Worm (Caenorhabditis elegans) whole organism, late embryonic: Measurements from ENCODE around the gene col-155.

Experiments used
- C08G9.2 ChIP-seq: sonication (generic microtip); optimal IDR thresholded peaks from 2 replicates; lab custom pipeline; 2016; ENCODE audit warnings: mild to moderate bottlenecking, missing genetic modification characterization, moderate library complexity, missing compliant biosample characterization
- K09A11.1 ChIP-seq: sonication (generic microtip); optimal IDR thresholded peaks from 2 replicates; lab custom pipeline; 2017; ENCODE audit warnings: antibody characterized with exemption, mild to moderate bottlenecking, missing genetic modification characterization, missing compliant biosample characterization; ENCODE audit not compliant: insufficient read depth
- ama-1 ChIP-seq: fragments of 150-350 bp; optimal IDR thresholded peaks from 2 replicates; lab custom pipeline; 2014
- ceh-14 ChIP-seq: sonication (generic microtip); optimal IDR thresholded peaks from 2 replicates; lab custom pipeline; 2016; ENCODE audit warnings: missing genotype, missing genetic modification characterization, missing compliant biosample characterization
- ceh-19 ChIP-seq: fragments of 200-800 bp; sonication (Bioruptor generic); optimal IDR thresholded peaks from 2 replicates; lab custom pipeline; 2018; ENCODE audit warnings: mild to moderate bottlenecking, missing genetic modification characterization, missing compliant biosample characterization
- ceh-2 ChIP-seq: sonication (generic microtip); optimal IDR thresholded peaks from 2 replicates; lab custom pipeline; 2016; ENCODE audit warnings: missing genotype, missing genetic modification characterization, missing compliant biosample characterization
- ceh-22 ChIP-seq: sonication (generic microtip); optimal IDR thresholded peaks from 2 replicates; lab custom pipeline; 2017; ENCODE audit warnings: missing biosample characterization, missing genetic modification characterization
- ceh-30 ChIP-seq: fragments of 150-350 bp; optimal IDR thresholded peaks from 2 replicates; lab custom pipeline; 2014; ENCODE audit warnings: missing biosample characterization, missing genetic modification characterization
- ceh-31 ChIP-seq: sonication (generic microtip); optimal IDR thresholded peaks from 2 replicates; lab custom pipeline; 2016; ENCODE audit warnings: missing genetic modification characterization, missing compliant biosample characterization
- ceh-34 ChIP-seq: sonication (generic microtip); optimal IDR thresholded peaks from 2 replicates; lab custom pipeline; 2016; ENCODE audit warnings: mild to moderate bottlenecking, missing genetic modification characterization, missing compliant biosample characterization
- ceh-48 ChIP-seq: sonication (generic microtip); optimal IDR thresholded peaks from 2 replicates; lab custom pipeline; 2016; ENCODE audit warnings: missing genetic modification characterization, inconsistent platforms, missing compliant biosample characterization
- ceh-6 ChIP-seq: fragments of 200-800 bp; sonication (Bioruptor generic); optimal IDR thresholded peaks from 2 replicates; lab custom pipeline; 2018; ENCODE audit warnings: mild to moderate bottlenecking, missing genetic modification characterization, missing compliant biosample characterization
- dve-1 ChIP-seq: sonication (generic microtip); optimal IDR thresholded peaks from 2 replicates; lab custom pipeline; 2017; ENCODE audit warnings: antibody characterized with exemption, mild to moderate bottlenecking, missing genetic modification characterization, missing compliant biosample characterization
- elt-4 ChIP-seq: sonication (generic microtip); optimal IDR thresholded peaks from 2 replicates; lab custom pipeline; 2016; ENCODE audit warnings: missing genetic modification characterization, missing compliant biosample characterization
- eyg-1 ChIP-seq: sonication (generic microtip); optimal IDR thresholded peaks from 2 replicates; lab custom pipeline; 2016; ENCODE audit warnings: missing genotype, missing genetic modification characterization, missing compliant biosample characterization
- fkh-10 ChIP-seq: fragments of 150-350 bp; optimal IDR thresholded peaks from 2 replicates; lab custom pipeline; 2014; ENCODE audit warnings: missing biosample characterization, missing genetic modification reagents, missing genetic modification characterization
- gmeb-2 ChIP-seq: sonication (generic microtip); optimal IDR thresholded peaks from 2 replicates; lab custom pipeline; 2016; ENCODE audit warnings: missing genetic modification characterization, inconsistent platforms, missing compliant biosample characterization
- hlh-13 ChIP-seq: fragments of 200-800 bp; sonication (Bioruptor generic); optimal IDR thresholded peaks from 2 replicates; lab custom pipeline; 2018; ENCODE audit warnings: mild to moderate bottlenecking, missing genetic modification characterization, missing compliant biosample characterization
- nhr-11 ChIP-seq: fragments of 150-350 bp; optimal IDR thresholded peaks from 2 replicates; lab custom pipeline; 2014; ENCODE audit warnings: missing biosample characterization, missing genetic modification characterization
- npax-4 ChIP-seq: sonication (generic microtip); optimal IDR thresholded peaks from 2 replicates; lab custom pipeline; 2016; ENCODE audit warnings: missing genetic modification characterization, missing compliant biosample characterization
- odd-2 ChIP-seq: sonication (generic microtip); optimal IDR thresholded peaks from 2 replicates; lab custom pipeline; 2017; ENCODE audit warnings: antibody characterized with exemption, mild to moderate bottlenecking, missing genetic modification characterization, missing compliant biosample characterization
- pag-3 ChIP-seq: sonication (generic microtip); optimal IDR thresholded peaks from 2 replicates; lab custom pipeline; 2016; ENCODE audit warnings: missing compliant biosample characterization, missing genetic modification characterization, borderline replicate concordance
- pqm-1 ChIP-seq: sonication (generic microtip); optimal IDR thresholded peaks from 2 replicates; lab custom pipeline; 2016; ENCODE audit warnings: missing genetic modification characterization, missing compliant biosample characterization
- pros-1 ChIP-seq: fragments of 150-350 bp; optimal IDR thresholded peaks from 2 replicates; lab custom pipeline; 2014; ENCODE audit warnings: missing biosample characterization, missing genetic modification reagents, missing genetic modification characterization
- ref-2 ChIP-seq: sonication (generic microtip); optimal IDR thresholded peaks from 2 replicates; lab custom pipeline; 2016; ENCODE audit warnings: missing genetic modification characterization, missing compliant biosample characterization
- rnt-1 ChIP-seq: sonication (generic microtip); optimal IDR thresholded peaks from 2 replicates; lab custom pipeline; 2016; ENCODE audit warnings: missing genetic modification characterization, missing compliant biosample characterization
- sox-2 ChIP-seq: fragments of 200-800 bp; sonication (Bioruptor generic); IDR thresholded peaks from 2 replicates; pipeline ENCODE4 v1.3.6; 2022; ENCODE audit warnings: missing genetic modification reagents, missing genetic modification characterization, missing compliant biosample characterization
- tbx-2 ChIP-seq: sonication (generic microtip); optimal IDR thresholded peaks from 2 replicates; lab custom pipeline; 2016; ENCODE audit warnings: missing genetic modification characterization, missing compliant biosample characterization
- unc-42 ChIP-seq: sonication (generic microtip); optimal IDR thresholded peaks from 2 replicates; lab custom pipeline; 2016; ENCODE audit warnings: missing genotype, missing genetic modification characterization, missing compliant biosample characterization
- unc-55 ChIP-seq: sonication (generic microtip); optimal IDR thresholded peaks from 2 replicates; lab custom pipeline; 2017; ENCODE audit warnings: missing biosample characterization, missing genetic modification reagents, missing genetic modification characterization
- zip-5 ChIP-seq: sonication (generic microtip); optimal IDR thresholded peaks from 2 replicates; lab custom pipeline; 2016; ENCODE audit warnings: missing genetic modification characterization, missing compliant biosample characterization
- ztf-16 ChIP-seq: sonication (generic microtip); optimal IDR thresholded peaks from 2 replicates; lab custom pipeline; 2017; ENCODE audit warnings: missing genetic modification characterization, missing compliant biosample characterization

Gene col-155

DNA sequence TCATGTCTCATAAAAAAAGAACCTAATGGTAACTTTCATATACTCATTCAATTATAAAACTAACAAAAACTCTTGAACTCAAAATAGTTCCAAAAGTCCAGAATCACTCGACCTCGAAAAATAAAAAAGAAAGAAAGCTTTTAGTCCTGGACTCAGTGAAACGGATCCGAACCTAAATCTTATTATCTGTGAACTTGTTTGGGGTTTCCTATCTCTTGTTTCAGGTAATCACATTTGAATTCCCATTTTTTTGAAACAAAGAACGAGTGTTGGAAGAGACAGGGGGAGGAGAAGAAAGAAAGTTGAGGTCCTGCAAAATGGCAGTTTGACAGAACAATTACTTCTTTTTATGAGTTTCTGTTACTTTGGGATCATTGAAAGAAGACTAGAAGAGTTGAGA is 35.4 kb downstream of the col-155 start:
- TF ChIP-seq unc-42 (tag; lab: Kevin White, UChicago) = peak; percentile 61
- TF ChIP-seq ceh-30 = no peak
- no peak for TF ChIP-seq elt-4 (tag; lab: Kevin White, UChicago)

ce11 chrV:11352893-11353292 is 36.8 kb downstream of the col-155 start, which contains the start of gene npr-25:
Gene npr-25, minus strand, starts transcription at chrV:11352993.
- TF ChIP-seq hlh-13 (GFP tag; lab: Kevin White, UChicago) (no peak), ceh-22 (no peak), pqm-1 (tag; lab: Kevin White, UChicago) (no peak), ceh-6 (GFP tag; lab: Kevin White, UChicago) (no peak), ceh-48 (tag; lab: Kevin White, UChicago) (no peak), rnt-1 (tag; lab: Kevin White, UChicago) (no peak), elt-4 (tag; lab: Kevin White, UChicago) (no peak), C08G9.2 (tag; lab: Kevin White, UChicago) (no peak), pag-3 (tag; lab: Kevin White, UChicago) (no peak), npax-4 (tag; lab: Kevin White, UChicago) (no peak), nhr-11 (tag; lab: Kevin White, UChicago) (no peak), ztf-16 (tag; lab: Kevin White, UChicago) (no peak), dve-1 (tag; lab: Kevin White, UChicago) (no peak), zip-5 (tag; lab: Kevin White, UChicago) (no peak), ceh-2 (tag; lab: Kevin White, UChicago) (no peak), ceh-31 (tag; lab: Kevin White, UChicago) (no peak)

DNA sequence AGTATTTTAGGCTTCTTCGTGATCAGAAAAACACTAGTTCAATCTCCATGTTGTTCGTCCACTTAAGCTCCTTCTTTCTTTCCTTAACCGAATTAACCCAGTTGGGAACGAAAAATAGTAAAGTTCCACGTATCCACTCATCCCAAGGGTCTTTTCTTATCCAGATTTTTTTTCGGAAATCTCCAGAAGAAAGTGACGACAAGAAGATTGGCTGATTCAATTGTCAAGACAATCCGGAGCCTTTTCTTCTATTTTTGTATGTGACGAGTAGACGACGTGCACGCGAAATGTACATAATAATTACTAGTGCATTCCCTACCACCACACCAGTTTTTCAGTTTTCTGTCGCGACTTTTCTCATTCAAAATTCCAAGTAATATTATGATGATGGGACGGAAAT is 38.4 kb downstream of the col-155 start:
- TF ChIP-seq ceh-30 = no peak
- TF ChIP-seq unc-42 (tag; lab: Kevin White, UChicago) = peak; percentile 36

ce11 chrV:11346912-11347311 is 42.8 kb downstream of the col-155 start, which contains the start of gene grl-7:
Gene grl-7, minus strand, starts transcription at chrV:11347012.
- no peak for TF ChIP-seq sox-2
- TF ChIP-seq unc-55 = no peak

DNA sequence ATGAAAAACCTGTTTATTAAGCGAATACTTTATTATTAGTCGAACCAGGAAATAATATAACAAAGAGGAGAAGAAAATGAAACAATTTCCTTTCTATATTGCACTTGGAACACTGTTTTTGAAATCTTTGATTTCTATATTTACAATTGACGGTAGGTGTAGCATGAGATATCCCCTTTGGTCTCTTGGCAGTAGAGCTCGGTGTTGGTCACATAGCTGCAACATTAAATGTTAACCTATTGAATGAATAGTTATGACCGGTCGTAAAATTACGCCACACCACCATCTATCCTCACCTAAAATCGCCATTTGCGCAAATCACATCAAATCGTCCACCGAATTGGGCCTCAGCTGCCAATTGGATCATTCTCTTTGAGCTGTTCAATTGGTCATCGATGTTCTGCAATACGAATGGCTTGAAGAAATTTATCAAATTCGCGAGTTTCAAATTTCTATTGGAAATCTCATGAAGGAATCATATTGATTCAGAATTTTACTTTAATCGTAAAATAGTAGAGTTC is 44.8 kb downstream of the col-155 start:
- no peak for TF ChIP-seq odd-2
- no peak for TF ChIP-seq sox-2
- no peak for TF ChIP-seq nhr-11 (tag; lab: Kevin White, UChicago)
- no peak for TF ChIP-seq zip-5 (tag; lab: Kevin White, UChicago)
- peak; percentile 24 for TF ChIP-seq gmeb-2 (tag; lab: Kevin White, UChicago)
- TF ChIP-seq ama-1 (lab: Kevin White, UChicago) = peak; percentile 75
- TF ChIP-seq ceh-30 = no peak
- TF ChIP-seq K09A11.1 = no peak
- TF ChIP-seq, all 69 proteins: peak for 2

DNA sequence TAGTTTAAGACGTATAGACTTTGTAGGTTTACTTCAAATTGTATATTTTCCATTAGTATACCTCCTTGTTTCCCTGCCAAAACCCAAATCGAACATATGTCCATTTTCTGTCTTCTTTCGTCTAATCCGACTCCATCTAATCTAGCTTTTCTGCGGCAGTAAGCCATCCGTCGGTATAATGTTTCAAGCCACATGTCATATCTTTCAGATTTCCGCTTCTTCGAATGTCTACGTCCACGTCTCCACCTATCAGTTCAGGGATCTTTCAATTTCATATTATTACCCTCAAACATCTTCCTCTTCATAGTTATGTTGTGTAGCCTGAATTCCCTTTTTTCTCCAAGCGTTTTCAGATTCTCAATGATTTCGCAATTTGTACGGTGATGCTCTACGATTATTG is 45.6 kb downstream of the col-155 start:
- no peak for TF ChIP-seq fkh-10 (GFP tag; lab: Kevin White, UChicago)
- TF ChIP-seq ama-1 (lab: Kevin White, UChicago) = peak; percentile 3

DNA sequence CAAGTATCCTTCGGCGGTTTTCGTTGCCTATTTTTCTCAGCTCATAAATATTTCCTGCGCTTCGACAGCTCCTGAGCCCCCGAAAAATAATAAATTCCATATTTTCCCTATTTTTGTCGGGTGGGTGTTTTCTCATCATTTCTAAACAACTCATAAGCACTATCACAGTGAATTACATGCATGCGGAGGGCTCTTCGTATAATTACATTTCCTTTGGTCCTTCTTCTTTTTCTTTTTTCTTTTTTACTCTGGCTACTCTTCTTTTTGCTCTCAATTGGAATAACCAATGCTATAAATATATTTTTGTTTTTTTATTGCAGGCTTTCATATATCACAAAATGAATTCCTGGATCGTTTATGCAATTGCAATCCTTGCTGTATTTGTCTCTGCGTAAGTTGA is 47.8 kb downstream of the col-155 start, which contains the start of gene T02E9.5:
TSS of gene T02E9.5 (plus strand) at position 321 of the 400 bp plus-strand sequence.
- TF ChIP-seq pag-3 (tag; lab: Kevin White, UChicago) (no peak), unc-42 (tag; lab: Kevin White, UChicago) (peak; percentile 91)

DNA sequence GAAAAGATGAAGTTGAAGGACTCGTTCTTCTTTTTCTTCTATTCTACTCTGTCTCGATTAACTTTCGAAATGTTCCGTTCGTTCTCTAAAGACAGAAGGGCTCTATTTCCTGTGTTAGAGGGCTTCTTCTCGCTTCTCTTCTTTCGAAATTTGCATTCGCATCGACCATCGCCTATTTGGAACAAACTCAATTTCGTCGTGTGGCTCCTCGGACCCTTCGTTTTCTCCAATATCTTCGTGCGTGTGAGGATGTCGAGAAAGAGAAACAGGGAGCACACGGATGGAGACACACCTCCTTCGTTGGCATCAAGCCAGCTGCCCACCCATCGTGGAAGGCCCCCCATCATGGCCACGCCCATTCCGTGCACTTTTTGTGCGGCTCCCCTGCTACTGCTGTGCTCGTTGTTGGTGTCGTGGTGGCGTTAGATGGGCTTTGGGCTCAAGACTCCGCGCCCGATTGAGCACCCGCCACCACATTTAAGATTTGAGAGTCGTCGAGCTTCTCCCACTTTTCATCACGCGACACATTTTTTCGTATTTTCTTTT is 48.5 kb downstream of the col-155 start:
- no peak for TF ChIP-seq pros-1 (tag; lab: Kevin White, UChicago)
- peak; percentile 16 for TF ChIP-seq ceh-34 (tag; lab: Kevin White, UChicago)
- TF ChIP-seq nhr-11 (tag; lab: Kevin White, UChicago) = no peak
- peak; percentile 38 for TF ChIP-seq ceh-31 (tag; lab: Kevin White, UChicago)
- peak; percentile 13 for TF ChIP-seq tbx-2 (tag; lab: Kevin White, UChicago)
- TF ChIP-seq unc-42 (tag; lab: Kevin White, UChicago) = peak; percentile 97
- TF ChIP-seq ceh-19 (GFP tag; lab: Kevin White, UChicago) = peak; percentile 24
- TF ChIP-seq zip-5 (tag; lab: Kevin White, UChicago) = no peak
- TF ChIP-seq ceh-14 (tag; lab: Kevin White, UChicago) = no peak
- TF ChIP-seq ref-2 (tag; lab: Kevin White, UChicago) = peak; percentile 26
- no peak for TF ChIP-seq eyg-1 (tag; lab: Kevin White, UChicago)
